Fruit fly (Drosophila melanogaster) whole organism, larva: Measurements from ENCODE around the gene RabX6.

Source experiments
- noc ChIP-seq: fragments of 200-800 bp; sonication (Bioruptor generic); optimal IDR thresholded peaks from 3 replicates; lab custom pipeline; 2019; ENCODE audit warnings: missing biosample characterization, mild to moderate bottlenecking, missing genetic modification characterization, moderate library complexity

The RabX6 gene

DNA sequence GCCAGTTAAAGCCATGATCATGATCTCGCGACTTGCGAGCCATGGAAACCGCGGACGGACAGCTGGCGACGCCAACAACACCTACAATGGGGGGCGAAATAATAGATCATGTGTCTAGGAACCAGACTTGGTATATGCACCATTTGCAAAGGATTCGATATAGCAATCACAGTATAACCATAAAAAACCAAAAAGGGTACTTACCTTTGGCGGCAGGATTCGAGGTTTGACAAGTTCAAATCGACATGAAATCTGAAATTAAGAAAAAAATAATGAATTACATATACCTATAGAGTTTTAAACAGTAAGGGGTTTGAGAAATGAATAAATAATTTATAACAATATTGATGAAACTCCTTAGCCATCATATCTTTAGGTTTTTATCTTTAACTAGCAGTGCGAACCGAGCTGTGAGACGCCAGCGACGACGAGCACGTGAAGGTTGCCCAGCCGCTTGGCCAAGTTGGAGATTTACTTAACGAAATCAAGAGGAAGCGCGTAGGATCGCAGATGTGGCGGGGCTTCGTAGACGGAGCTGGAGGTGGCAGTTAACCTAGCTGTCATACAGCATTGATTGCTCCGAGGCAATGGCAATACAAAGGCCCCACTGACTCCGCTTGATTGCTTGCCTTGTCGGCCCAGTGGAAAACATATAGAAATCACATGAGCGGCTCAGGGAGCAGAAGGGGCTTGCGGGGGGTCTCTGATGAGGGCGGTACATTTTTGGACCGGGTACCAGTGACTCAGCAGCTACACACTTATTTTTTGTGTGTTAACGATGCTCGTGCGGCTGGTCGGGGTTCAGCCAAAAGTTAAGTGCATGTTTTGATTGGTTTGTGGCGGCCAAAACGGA lies 43.8 kb downstream of the RabX6 start:
- TF ChIP-seq noc: no peak

- TF ChIP-seq noc: no peak
These were observed 45.0 kb downstream of the RabX6 start for dm6 chr3L:735315-735714.

dm6 chr3L:735948-736347 lies 45.6 kb downstream of the RabX6 start:
- no peak for TF ChIP-seq noc

dm6 chr3L:736542-737166 lies 46.3 kb downstream of the RabX6 start:
- no peak for TF ChIP-seq noc

DNA sequence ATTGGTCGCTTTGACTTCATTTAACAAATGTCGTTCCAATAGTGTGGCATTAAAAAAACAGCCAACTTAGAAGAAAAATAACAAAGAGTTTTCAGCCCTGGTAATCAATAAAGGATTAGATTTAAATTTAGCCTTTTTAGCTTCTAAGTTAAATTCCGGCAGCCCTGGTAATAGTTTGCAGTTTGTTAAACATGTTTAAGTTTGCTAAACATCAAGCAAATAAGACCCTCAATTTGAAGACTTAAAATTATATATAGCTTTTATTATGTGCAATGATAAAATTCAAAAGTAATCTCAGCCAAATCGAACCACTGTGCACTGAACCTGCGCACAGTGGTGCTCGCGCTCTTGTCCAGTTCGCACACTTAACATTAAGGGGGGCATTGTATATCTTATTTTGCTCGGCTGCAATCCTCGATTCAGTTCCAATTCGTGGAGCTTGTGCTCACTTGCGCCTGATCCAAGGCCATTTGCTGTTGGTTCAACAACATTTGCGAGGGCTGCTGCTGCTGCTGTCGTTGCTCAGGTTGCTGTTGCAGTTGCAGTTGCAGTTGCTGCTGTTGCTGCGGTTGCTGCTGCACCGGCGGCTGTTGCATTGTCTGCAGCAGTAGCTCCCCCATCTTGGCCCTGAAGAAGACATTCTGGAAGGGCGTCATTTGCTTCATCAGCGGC lies 47.3 kb downstream of the RabX6 start:
- TF ChIP-seq noc: no peak

- TF ChIP-seq noc: peak; percentile 70
These were observed 48.4 kb downstream of the RabX6 start for dm6 chr3L:738523-739356.

dm6 chr3L:739357-740130 lies 49.2 kb downstream of the RabX6 start:
- no peak for TF ChIP-seq noc
